Fruit fly (Drosophila melanogaster) whole organism, embryonic: ENCODE results near the gene CG12470.

Experiments used
- ATbp ChIP-seq: fragments of 200-800 bp; sonication (Bioruptor generic); optimal IDR thresholded peaks from 2 replicates; lab custom pipeline; 2017; ENCODE audit warnings: missing biosample characterization, mild to moderate bottlenecking, missing genetic modification characterization, missing genetic modification reagents
- CG10462 ChIP-seq: fragments of 200-800 bp; sonication (Bioruptor generic); optimal IDR thresholded peaks from 2 replicates; lab custom pipeline; 2016; ENCODE audit warnings: missing biosample characterization, missing genetic modification characterization
- CG11456 ChIP-seq: fragments of 200-800 bp; sonication (Bioruptor generic); IDR thresholded peaks from 3 replicates; pipeline ENCODE4 v1.3.6; 2022; ENCODE audit warnings: missing biosample characterization, missing genetic modification characterization
- CG12071 ChIP-seq: fragments of 200-800 bp; sonication (Bioruptor generic); optimal IDR thresholded peaks from 3 replicates; lab custom pipeline; 2018; ENCODE audit warnings: missing biosample characterization, mild to moderate bottlenecking, missing genetic modification characterization
- CG12155 ChIP-seq: fragments of 200-800 bp; sonication (Bioruptor generic); optimal IDR thresholded peaks from 3 replicates; lab custom pipeline; 2016; ENCODE audit warnings: missing biosample characterization, missing genetic modification characterization
- CG13624 ChIP-seq: fragments of 200-800 bp; sonication (Bioruptor generic); optimal IDR thresholded peaks from 2 replicates; lab custom pipeline; 2016; ENCODE audit warnings: missing biosample characterization, missing genetic modification characterization
- CG15269 ChIP-seq: fragments of 200-800 bp; sonication (Bioruptor generic); optimal IDR thresholded peaks from 2 replicates; lab custom pipeline; 2018; ENCODE audit warnings: missing biosample characterization, mild to moderate bottlenecking, missing genetic modification characterization, moderate library complexity
- CG17359 ChIP-seq: fragments of 200-800 bp; sonication (Bioruptor generic); optimal IDR thresholded peaks from 3 replicates; lab custom pipeline; 2018; ENCODE audit warnings: missing biosample characterization, mild to moderate bottlenecking, missing genetic modification characterization, moderate library complexity
- CG17361 ChIP-seq: fragments of 200-800 bp; sonication (Bioruptor generic); IDR thresholded peaks from 3 replicates; pipeline ENCODE4 v1.3.6; 2022; ENCODE audit warnings: missing biosample characterization, missing genetic modification characterization
- CG1792 ChIP-seq: fragments of 200-800 bp; sonication (Bioruptor generic); optimal IDR thresholded peaks from 2 replicates; lab custom pipeline; 2016; ENCODE audit warnings: missing biosample characterization, missing genetic modification characterization
- CG2712 ChIP-seq: fragments of 200-800 bp; optimal IDR thresholded peaks from 3 replicates; lab custom pipeline; 2019; ENCODE audit warnings: missing biosample characterization, mild to moderate bottlenecking, missing genetic modification characterization, moderate library complexity
- CG3281 ChIP-seq: fragments of 200-800 bp; sonication (Bioruptor generic); optimal IDR thresholded peaks from 3 replicates; lab custom pipeline; 2017; ENCODE audit warnings: missing biosample characterization, mild to moderate bottlenecking, missing genetic modification characterization
- CG3995 ChIP-seq: fragments of 200-800 bp; sonication (Bioruptor generic); optimal IDR thresholded peaks from 3 replicates; lab custom pipeline; 2016; ENCODE audit warnings: missing biosample characterization, missing genetic modification characterization
- CG6689 ChIP-seq: fragments of 200-800 bp; sonication (Bioruptor generic); IDR thresholded peaks from 2 replicates; pipeline ENCODE4 v1.3.6; 2022; ENCODE audit warnings: missing biosample characterization, missing genetic modification characterization
- CG7556 ChIP-seq: fragments of 200-800 bp; sonication (Bioruptor generic); optimal IDR thresholded peaks from 2 replicates; lab custom pipeline; 2017; ENCODE audit warnings: missing biosample characterization, mild to moderate bottlenecking, missing genetic modification characterization
- CG8290 ChIP-seq, 3 experiments: fragments of 200-800 bp; sonication (Bioruptor generic); optimal IDR thresholded peaks; 2 replicates each; lab custom pipeline; 2016 to 2019; ENCODE audit warnings: missing biosample characterization in 3 of 3, missing genetic modification characterization in 3 of 3, mild to moderate bottlenecking in 2 of 3, moderate library complexity in 1 of 3
- CTCF ChIP-seq: fragments of 200-800 bp; sonication (Bioruptor generic); optimal IDR thresholded peaks from 2 replicates; lab custom pipeline; 2017; ENCODE audit warnings: missing biosample characterization, mild to moderate bottlenecking, missing genetic modification characterization, moderate library complexity
- D19A ChIP-seq: fragments of 200-800 bp; optimal IDR thresholded peaks from 3 replicates; lab custom pipeline; 2019; ENCODE audit warnings: missing biosample characterization, mild to moderate bottlenecking, missing genetic modification characterization, moderate library complexity
- Dll ChIP-seq: fragments of 200-800 bp; sonication (Bioruptor generic); IDR thresholded peaks from 4 replicates; pipeline ENCODE4 v1.3.6; 2022; ENCODE audit warnings: missing biosample characterization, missing genetic modification characterization; ENCODE audit not compliant: partially characterized antibody
- Eip74EF ChIP-seq, 2 experiments: fragments of 200-800 bp in 1 of 2; fragments of >200 bp in 1 of 2; sonication (Bioruptor generic) in 1 of 2; optimal IDR thresholded peaks; 2 replicates each; lab custom pipeline; 2017 to 2019; ENCODE audit warnings: missing biosample characterization in 2 of 2, missing genetic modification characterization in 2 of 2, mild to moderate bottlenecking in 1 of 2, moderate library complexity in 1 of 2
- Hmr ChIP-seq: fragments of 200-800 bp; sonication (Bioruptor generic); optimal IDR thresholded peaks from 3 replicates; lab custom pipeline; 2017; ENCODE audit warnings: mild to moderate bottlenecking, missing biosample characterization, missing genetic modification reagents, missing genetic modification characterization
- Hr51 ChIP-seq, 2 experiments: fragments of 200-800 bp; sonication (Bioruptor generic); optimal IDR thresholded peaks; 2 replicates in 1 of 2; 3 replicates in 1 of 2; lab custom pipeline; 2016 to 2018; ENCODE audit warnings: missing biosample characterization in 2 of 2, missing genetic modification characterization in 2 of 2, mild to moderate bottlenecking in 1 of 2, moderate library complexity in 1 of 2
- Meics ChIP-seq: fragments of 200-800 bp; sonication (Bioruptor generic); optimal IDR thresholded peaks from 2 replicates; lab custom pipeline; 2017; ENCODE audit warnings: missing biosample characterization, mild to moderate bottlenecking, missing genetic modification characterization
- PHDP ChIP-seq: fragments of 200-800 bp; sonication (Bioruptor generic); optimal IDR thresholded peaks from 3 replicates; lab custom pipeline; 2018; ENCODE audit warnings: missing biosample characterization, mild to moderate bottlenecking, missing genetic modification characterization, moderate library complexity
- Scr ChIP-seq: fragments of 200-800 bp; sonication (Bioruptor generic); IDR thresholded peaks from 2 replicates; pipeline ENCODE4 v1.3.6; 2022; ENCODE audit warnings: missing biosample characterization, missing genetic modification characterization; ENCODE audit not compliant: partially characterized antibody
- Ssrp ChIP-seq: fragments of 200-800 bp; sonication (Bioruptor generic); optimal IDR thresholded peaks from 2 replicates; lab custom pipeline; 2018; ENCODE audit warnings: missing biosample characterization, mild to moderate bottlenecking, missing genetic modification characterization, moderate library complexity
- Trl ChIP-seq, 3 experiments: fragments of >200 bp in 2 of 3; fragments of 200-800 bp in 1 of 3; sonication (Bioruptor generic) in 1 of 3; optimal IDR thresholded peaks; 2 replicates in 1 of 3; 3 replicates in 2 of 3; lab custom pipeline; 2016 to 2017; ENCODE audit warnings: missing biosample characterization in 1 of 3, missing genetic modification characterization in 1 of 3
- bcd ChIP-seq: fragments of 200-800 bp; sonication (Bioruptor generic); optimal IDR thresholded peaks from 2 replicates; lab custom pipeline; 2017; ENCODE audit warnings: missing biosample characterization, mild to moderate bottlenecking, missing genetic modification characterization
- bsh ChIP-seq, 2 experiments: fragments of 200-800 bp; sonication (Bioruptor generic); optimal IDR thresholded peaks; 2 replicates each; lab custom pipeline; 2017 to 2018; ENCODE audit warnings: mild to moderate bottlenecking in 2 of 2, missing biosample characterization in 2 of 2, missing genetic modification characterization in 2 of 2, moderate library complexity in 1 of 2
- chinmo ChIP-seq: fragments of 200-800 bp; sonication (Bioruptor generic); IDR thresholded peaks from 4 replicates; pipeline ENCODE4 v1.3.6; 2022; ENCODE audit warnings: missing biosample characterization, missing genetic modification characterization; ENCODE audit not compliant: partially characterized antibody
- da ChIP-seq: fragments of 200-800 bp; sonication (Bioruptor generic); optimal IDR thresholded peaks from 2 replicates; lab custom pipeline; 2016; ENCODE audit warnings: missing biosample characterization, missing genetic modification characterization
- dpn ChIP-seq, 2 experiments: fragments of 200-800 bp; sonication (Bioruptor generic); optimal IDR thresholded peaks; 3 replicates each; lab custom pipeline; 2016; ENCODE audit warnings: missing biosample characterization in 2 of 2, missing genetic modification characterization in 2 of 2
- gem ChIP-seq: fragments of 200-800 bp; sonication (Bioruptor generic); optimal IDR thresholded peaks from 2 replicates; lab custom pipeline; 2019; ENCODE audit warnings: missing biosample characterization, mild to moderate bottlenecking, missing genetic modification characterization, moderate library complexity
- nerfin-1 ChIP-seq: fragments of 200-800 bp; sonication (Bioruptor generic); optimal IDR thresholded peaks from 3 replicates; lab custom pipeline; 2019; ENCODE audit warnings: missing biosample characterization, mild to moderate bottlenecking, missing genetic modification characterization, moderate library complexity
- nmo ChIP-seq: fragments of 200-800 bp; sonication (Bioruptor generic); optimal IDR thresholded peaks from 2 replicates; lab custom pipeline; 2018; ENCODE audit warnings: missing biosample characterization, mild to moderate bottlenecking, missing genetic modification characterization, moderate library complexity
- nom ChIP-seq: fragments of 200-800 bp; sonication (Bioruptor generic); optimal IDR thresholded peaks from 2 replicates; lab custom pipeline; 2017; ENCODE audit warnings: missing biosample characterization, missing genetic modification characterization, mild to moderate bottlenecking, moderate library complexity, missing genetic modification reagents
- oc ChIP-seq: fragments of 200-800 bp; sonication (Bioruptor generic); optimal IDR thresholded peaks from 2 replicates; lab custom pipeline; 2018; ENCODE audit warnings: missing biosample characterization, mild to moderate bottlenecking, missing genetic modification characterization, moderate library complexity
- pan ChIP-seq, 4 experiments: fragments of >200 bp in 3 of 4; fragments of 200-800 bp in 1 of 4; sonication (Bioruptor generic) in 1 of 4; optimal IDR thresholded peaks in 3 of 4; IDR thresholded peaks in 1 of 4; 2 replicates each; pipeline versions ENCODE4 v1.3.6 to Lab custom; 2017 to 2022; ENCODE audit warnings: missing biosample characterization in 2 of 4, missing genetic modification characterization in 2 of 4, mixed read lengths in 1 of 4
- phol ChIP-seq: fragments of 200-800 bp; sonication (Bioruptor generic); optimal IDR thresholded peaks from 3 replicates; lab custom pipeline; 2018; ENCODE audit warnings: missing biosample characterization, mild to moderate bottlenecking, missing genetic modification characterization, moderate library complexity
- prd ChIP-seq, 3 experiments: fragments of >200 bp in 2 of 3; fragments of 200-800 bp in 1 of 3; sonication (Bioruptor generic) in 1 of 3; optimal IDR thresholded peaks in 2 of 3; IDR thresholded peaks in 1 of 3; 2 replicates in 2 of 3; 3 replicates in 1 of 3; pipeline versions ENCODE4 v1.3.6 to Lab custom; 2017 to 2022; ENCODE audit warnings: missing biosample characterization in 1 of 3, missing genetic modification characterization in 1 of 3
- sens ChIP-seq: fragments of 200-800 bp; sonication (Bioruptor generic); peaks from one replicate; lab custom pipeline; 2016; ENCODE audit warnings: missing biosample characterization, missing genetic modification characterization
- sug ChIP-seq: fragments of 200-800 bp; optimal IDR thresholded peaks from 2 replicates; lab custom pipeline; 2019; ENCODE audit warnings: missing biosample characterization, mild to moderate bottlenecking, missing genetic modification characterization, moderate library complexity
- usp ChIP-seq: fragments of >200 bp; optimal IDR thresholded peaks from 2 replicates; lab custom pipeline; 2017; ENCODE audit warnings: missing biosample characterization, missing genetic modification characterization
- vvl ChIP-seq: fragments of 200-800 bp; sonication (Bioruptor generic); IDR thresholded peaks from 2 replicates; pipeline ENCODE4 v1.3.6; 2022; ENCODE audit warnings: missing biosample characterization, missing genetic modification characterization
- wdn ChIP-seq: fragments of 200-800 bp; sonication (Bioruptor generic); IDR thresholded peaks from 2 replicates; pipeline ENCODE4 v1.3.6; 2022; ENCODE audit warnings: missing biosample characterization, missing genetic modification characterization
- zen ChIP-seq: fragments of 200-800 bp; sonication (Bioruptor generic); optimal IDR thresholded peaks from 3 replicates; lab custom pipeline; 2018; ENCODE audit warnings: missing biosample characterization, mild to moderate bottlenecking, missing genetic modification characterization, moderate library complexity

CG12470 gene

dm6 chrX:334624-335292 is 27.3 kb downstream of the CG12470 start (continued):
- no peak for TF ChIP-seq wdn
- 0 out of 4 replicates have a peak, but pooled peaks have one; percentile 18 for TF ChIP-seq Dll (GFP tag; lab: Robert Waterston, UW)
- TF ChIP-seq Hr51 (GFP tag; optimal IDR thresholded peaks at IDR 0.05; lab: Kevin White, UChicago): peak in 1 of 2 experiments; percentile 66
- TF ChIP-seq oc (tag; lab: Kevin White, UChicago): peak; percentile 58
- no peak for TF ChIP-seq pan (optimal IDR thresholded peaks at IDR 0.05; lab: Kevin White, UChicago)
- peak in 1 of 2 experiments; percentile 30 for TF ChIP-seq pan (GFP tag; optimal IDR thresholded peaks at IDR 0.05 in 1 of 2, IDR thresholded peaks at IDR 0.05 in 1 of 2)
- peak; percentile 10 for TF ChIP-seq CG3281 (GFP tag; lab: Kevin White, UChicago)
- TF ChIP-seq gem: peak; percentile 66
- no peak for TF ChIP-seq zen (tag; lab: Kevin White, UChicago)
- TF ChIP-seq CG7556 (GFP tag; lab: Kevin White, UChicago): peak; percentile 56
- TF ChIP-seq CG17361 (GFP tag; lab: Robert Waterston, UW): peak; percentile 29; the same call in 1 of the 3 replicates
- peak; percentile 46 for TF ChIP-seq CG15269 (tag; lab: Kevin White, UChicago)
- peak in 1 of 2 experiments; percentile 35 for TF ChIP-seq bsh (GFP tag; optimal IDR thresholded peaks at IDR 0.05; lab: Kevin White, UChicago)
- peak; percentile 27 for TF ChIP-seq CTCF (GFP tag; lab: Kevin White, UChicago)
- TF ChIP-seq CG17359 (tag; lab: Kevin White, UChicago): peak; percentile 45
- TF ChIP-seq CG11456: no peak
- TF ChIP-seq PHDP: peak; percentile 42
- peak; percentile 73 for TF ChIP-seq sens
- peak; percentile 37 for TF ChIP-seq nmo
- TF ChIP-seq D19A (tag; lab: Kevin White, UChicago): peak; percentile 43
- peak; percentile 2 for TF ChIP-seq CG12155 (GFP tag; lab: Kevin White, UChicago)
- TF ChIP-seq CG8290 (GFP tag; optimal IDR thresholded peaks at IDR 0.05; lab: Kevin White, UChicago): no peak
- TF ChIP-seq CG8290 (tag; optimal IDR thresholded peaks at IDR 0.05; lab: Kevin White, UChicago): peak in 1 of 2 experiments; percentile 30
- TF ChIP-seq CG3995 (GFP tag; lab: Kevin White, UChicago): no peak
- TF ChIP-seq Eip74EF (GFP tag; optimal IDR thresholded peaks at IDR 0.05; lab: Kevin White, UChicago): peak in 1 of 2 experiments; percentile 40
- TF ChIP-seq CG10462 (GFP tag; lab: Kevin White, UChicago): no peak
- no peak for TF ChIP-seq CG1792 (GFP tag; lab: Kevin White, UChicago)
- TF ChIP-seq dpn (GFP tag; optimal IDR thresholded peaks at IDR 0.05; lab: Kevin White, UChicago): peak in 1 of 2 experiments; percentile 5
- peak; percentile 30 to 50 for TF ChIP-seq Trl (optimal IDR thresholded peaks at IDR 0.05; lab: Kevin White, UChicago)
- TF ChIP-seq Trl (GFP tag; optimal IDR thresholded peaks at IDR 0.05; lab: Kevin White, UChicago): no peak
- peak; percentile 7 for TF ChIP-seq Ssrp (tag; lab: Kevin White, UChicago)
- no peak for TF ChIP-seq prd (optimal IDR thresholded peaks at IDR 0.05; lab: Kevin White, UChicago)
- TF ChIP-seq prd (GFP tag; IDR thresholded peaks at IDR 0.05; lab: Robert Waterston, UW): 0 out of 3 replicates have a peak, but pooled peaks have one; percentile 13
- peak; percentile 55 for TF ChIP-seq ATbp
- TF ChIP-seq Meics (GFP tag; lab: Kevin White, UChicago): peak; percentile 35
- TF ChIP-seq da: no peak
- peak; percentile 30; the same call in 1 of the 2 replicates for TF ChIP-seq CG6689 (GFP tag; lab: Robert Waterston, UW)
- TF ChIP-seq CG13624 (GFP tag; lab: Kevin White, UChicago): peak; percentile 18
- no peak for TF ChIP-seq sug (tag; lab: Kevin White, UChicago)
- peak; percentile 17 for TF ChIP-seq nom (GFP tag; lab: Kevin White, UChicago)
- peak; percentile 0 for TF ChIP-seq Hmr (GFP tag; lab: Kevin White, UChicago)
- no peak for TF ChIP-seq usp
- TF ChIP-seq phol (tag; lab: Kevin White, UChicago): peak; percentile 36
- TF ChIP-seq bcd (GFP tag; lab: Kevin White, UChicago): peak; percentile 3
- peak; percentile 45; the same call in 1 of the 2 replicates for TF ChIP-seq vvl (GFP tag; lab: Robert Waterston, UW)
- TF ChIP-seq nerfin-1 (tag; lab: Kevin White, UChicago): peak; percentile 13
- peak; percentile 76; the same call in 1 of the 4 replicates for TF ChIP-seq chinmo (GFP tag; lab: Robert Waterston, UW)
- TF ChIP-seq Scr (GFP tag; lab: Robert Waterston, UW): no peak
- TF ChIP-seq CG2712: peak; percentile 38
- no peak for TF ChIP-seq CG12071 (GFP tag; lab: Kevin White, UChicago)
